Fruit fly (Drosophila melanogaster): ENCODE data around the gene CG12541.

The CG12541 gene

DNA sequence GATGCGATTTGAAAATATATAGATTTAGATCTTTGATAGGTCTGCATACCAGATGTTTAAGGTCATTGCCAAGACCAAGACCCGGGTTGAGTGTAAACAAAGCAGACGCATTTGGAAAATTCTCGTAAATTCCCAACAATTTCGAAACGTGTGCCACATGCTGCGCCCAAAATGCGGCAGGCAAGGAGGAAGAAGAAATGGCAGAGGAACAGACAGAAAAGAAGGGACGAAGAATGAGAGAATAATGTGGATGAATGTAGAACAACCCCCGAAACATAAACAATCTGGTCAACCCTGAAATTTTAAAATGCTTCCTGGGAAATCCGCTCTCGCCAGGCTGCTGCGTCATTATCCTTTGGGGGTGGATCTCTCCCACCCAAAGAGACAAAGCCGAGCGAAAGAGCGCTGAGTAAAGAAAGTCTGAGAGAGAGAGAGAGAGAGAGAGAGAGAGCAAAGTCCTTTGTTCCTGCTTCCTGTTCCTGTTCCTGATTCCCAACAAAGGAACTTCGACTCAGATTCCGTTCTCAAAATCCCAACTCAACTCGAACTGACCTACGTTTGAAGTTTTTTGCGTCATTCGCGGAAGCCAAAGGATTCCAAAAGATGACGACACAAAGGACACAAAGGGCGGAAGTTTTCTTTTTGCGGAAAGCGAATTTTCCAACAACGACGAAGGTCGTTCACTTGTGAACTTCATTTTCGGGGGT, 77.1 kb downstream of the CG12541 start (continued):
- TF ChIP-seq sens (GFP tag) (peak; percentile 46), CG2889 (GFP tag; IDR thresholded peaks at IDR 0.05) (no peak)

dm6 chrX:6988082-6988481, 77.8 kb downstream of the CG12541 start:
- TF ChIP-seq D19A (tag; optimal IDR thresholded peaks at IDR 0.05) (peak; percentile 13), da (GFP tag; optimal IDR thresholded peaks at IDR 0.05) (no peak), CG6689 (GFP tag; IDR thresholded peaks at IDR 0.05) (no peak), lbe (GFP tag; optimal IDR thresholded peaks at IDR 0.05) (no peak), CG34376 (GFP tag; optimal IDR thresholded peaks at IDR 0.05) (peak; percentile 11), eve (GFP tag; optimal IDR thresholded peaks at IDR 0.05) (peak in 1 of 2 experiments; percentile 26), Deaf1 (tag; optimal IDR thresholded peaks at IDR 0.05) (no peak), sug (tag; optimal IDR thresholded peaks at IDR 0.05) (peak; percentile 12)

- TF ChIP-seq row (GFP tag; IDR thresholded peaks at IDR 0.05): peak; percentile 18; the same call in 1 of the 3 replicates
- TF ChIP-seq pfk (GFP tag; optimal IDR thresholded peaks at IDR 0.05): peak; percentile 98
- peak in 1 of 2 experiments; percentile 51 for TF ChIP-seq Pdp1 (GFP tag; optimal IDR thresholded peaks at IDR 0.05)
- TF ChIP-seq CG7786 (GFP tag; optimal IDR thresholded peaks at IDR 0.05): no peak
- peak; percentile 77 for TF ChIP-seq sens (GFP tag)
- TF ChIP-seq sima (GFP tag; optimal IDR thresholded peaks at IDR 0.05): no peak
- TF ChIP-seq salm (tag; optimal IDR thresholded peaks at IDR 0.05): no peak
- peak; percentile 58 to 72 for TF ChIP-seq Trl (optimal IDR thresholded peaks at IDR 0.05)
- TF ChIP-seq Trl (GFP tag; optimal IDR thresholded peaks at IDR 0.05): no peak
- TF ChIP-seq gfzf (GFP tag; optimal IDR thresholded peaks at IDR 0.05): no peak
- peak; percentile 81 for TF ChIP-seq D19B (GFP tag; optimal IDR thresholded peaks at IDR 0.05)
- 0 out of 4 replicates have a peak, but pooled peaks have one; percentile 47 for TF ChIP-seq chinmo (GFP tag; IDR thresholded peaks at IDR 0.05; ENCODE audit: partially characterized antibody)
Measured at dm6 chrX:6987091-6987490, 78.8 kb downstream of the CG12541 start.

DNA sequence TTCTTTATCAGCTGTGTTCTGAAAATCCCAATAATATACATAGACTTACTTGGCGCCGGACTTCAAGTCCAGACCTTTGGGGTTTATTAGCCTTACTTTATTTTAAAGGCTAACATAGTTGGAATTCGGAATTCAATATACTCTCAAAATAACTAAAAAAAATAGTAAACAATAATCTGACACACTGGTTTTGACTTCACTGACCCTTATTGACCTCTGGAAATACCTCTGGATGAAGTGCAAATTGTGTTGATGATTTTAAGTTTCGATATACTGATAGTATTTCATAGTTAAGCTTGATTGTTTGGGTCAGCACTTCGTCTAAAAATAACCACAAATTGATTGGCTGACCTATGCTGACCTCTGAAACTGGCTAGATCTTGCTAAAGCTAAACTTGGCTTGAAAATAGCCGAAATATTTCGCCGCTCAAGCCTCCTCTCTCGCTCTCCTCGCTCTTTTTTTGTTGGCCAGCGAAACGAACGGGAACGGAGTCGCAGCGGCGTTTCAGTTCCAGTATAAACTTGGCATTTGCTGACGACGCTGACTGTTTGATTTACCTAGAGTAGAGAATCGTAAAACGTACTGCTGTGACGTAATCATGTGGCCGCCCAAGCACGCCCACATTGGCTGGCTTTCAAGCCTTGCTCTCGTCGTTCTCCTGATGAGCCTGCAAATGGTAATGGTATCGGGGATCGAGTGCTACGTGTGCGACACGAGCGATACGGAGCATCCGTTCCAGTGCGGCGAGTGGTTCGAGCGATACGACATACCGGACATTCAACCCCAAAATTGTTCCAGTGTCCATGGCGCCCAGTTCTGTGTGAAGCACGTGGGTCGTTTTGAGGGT, 79.6 kb downstream of the CG12541 start, which contains the start of gene bou:
Gene bou (plus strand): TSS at position 507 of the 848 bp plus-strand sequence.
- no peak for TF ChIP-seq ro (GFP tag; IDR thresholded peaks at IDR 0.05)
- no peak for TF ChIP-seq CG11504 (tag; optimal IDR thresholded peaks at IDR 0.05)
- no peak for TF ChIP-seq CG30403 (GFP tag; optimal IDR thresholded peaks at IDR 0.05)
- no peak for TF ChIP-seq gro (GFP tag; optimal IDR thresholded peaks at IDR 0.05)
- no peak for TF ChIP-seq HHEX (GFP tag; optimal IDR thresholded peaks at IDR 0.05)
- TF ChIP-seq CG12071 (GFP tag; optimal IDR thresholded peaks at IDR 0.05): no peak
- TF ChIP-seq CG1529 (GFP tag; optimal IDR thresholded peaks at IDR 0.05): no peak
- no peak for TF ChIP-seq Lim3 (GFP tag; IDR thresholded peaks at IDR 0.05)
- no peak for TF ChIP-seq salm (tag; optimal IDR thresholded peaks at IDR 0.05)
- no peak for TF ChIP-seq CG11695 (GFP tag; IDR thresholded peaks at IDR 0.05)
- no peak for TF ChIP-seq CG4328 (GFP tag; optimal IDR thresholded peaks at IDR 0.05)
- TF ChIP-seq seq (GFP tag; IDR thresholded peaks at IDR 0.05): no peak
- TF ChIP-seq Bgb (GFP tag; IDR thresholded peaks at IDR 0.05; ENCODE audit: partially characterized antibody): no peak
- no peak for TF ChIP-seq Mad (GFP tag; optimal IDR thresholded peaks at IDR 0.05)
- TF ChIP-seq BEAF-32 (GFP tag; optimal IDR thresholded peaks at IDR 0.05): no peak
- no peak for TF ChIP-seq CG1832 (GFP tag; optimal IDR thresholded peaks at IDR 0.05)
- no peak for TF ChIP-seq trem (tag; optimal IDR thresholded peaks at IDR 0.05)
- TF ChIP-seq CG2199 (GFP tag; IDR thresholded peaks at IDR 0.05): 0 out of 3 replicates have a peak, but pooled peaks have one; percentile 71
- TF ChIP-seq Oaz (GFP tag; IDR thresholded peaks at IDR 0.05): no peak
- TF ChIP-seq fd3F (GFP tag; optimal IDR thresholded peaks at IDR 0.05): no peak
- TF ChIP-seq CG7786 (GFP tag; optimal IDR thresholded peaks at IDR 0.05): no peak
- TF ChIP-seq Jarid2 (GFP tag; optimal IDR thresholded peaks at IDR 0.05): peak; percentile 39
- TF ChIP-seq Hr78 (GFP tag; optimal IDR thresholded peaks at IDR 0.05): peak in 1 of 2 experiments; percentile 97
- no peak for TF ChIP-seq rib (GFP tag; IDR thresholded peaks at IDR 0.05)
- TF ChIP-seq CG17829 (tag; optimal IDR thresholded peaks at IDR 0.05): no peak

All from whole organism, embryonic.